Fruit fly (Drosophila melanogaster): Measurements from ENCODE around the gene dpr2.

dpr2 gene

DNA sequence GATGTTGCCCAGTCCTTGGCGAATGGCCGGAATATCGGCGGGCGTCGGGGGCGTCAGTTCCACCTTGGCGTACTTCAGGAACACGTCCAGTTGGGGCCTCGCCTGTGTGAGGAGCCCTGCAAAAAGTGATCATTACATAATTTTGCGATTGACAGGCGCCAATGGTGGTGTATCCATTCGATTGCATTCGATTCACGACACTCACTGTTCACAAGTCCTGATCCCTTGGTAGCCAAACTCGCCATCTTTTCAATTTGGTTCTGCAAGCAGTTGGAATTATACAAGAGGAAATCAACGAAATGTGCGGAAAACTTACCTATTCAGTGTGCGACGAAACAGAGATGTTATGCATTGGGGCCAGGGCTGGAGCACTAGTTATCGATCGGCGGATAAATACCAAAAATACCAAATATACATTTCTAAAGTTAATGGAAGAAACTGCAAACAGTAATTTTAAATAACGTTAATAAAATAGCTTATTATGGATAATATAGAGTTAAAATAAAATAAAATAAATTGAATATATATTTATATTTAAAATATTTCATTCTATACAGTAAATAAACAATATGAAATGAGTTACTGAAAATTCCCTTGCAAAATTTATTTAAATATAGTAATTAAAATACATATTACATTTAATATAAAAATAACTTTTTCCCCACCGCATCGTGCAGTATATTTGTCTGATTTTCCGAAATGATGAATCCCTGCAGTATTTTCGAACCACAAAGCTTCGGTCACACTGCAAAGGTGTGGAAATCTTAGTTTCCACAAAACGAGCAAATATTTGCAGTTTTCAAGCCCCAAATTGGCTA, 12.3 kb upstream of the dpr2 start, which contains the start of the genes ATPsynG and SCAR:
Gene ATPsynG, minus strand, starts transcription at position 354 of the 818 bp plus-strand sequence.
Gene SCAR, plus strand, starts transcription at position 727 of the 818 bp plus-strand sequence.
- TF ChIP-seq Crg-1 (GFP tag; optimal IDR thresholded peaks at IDR 0.05) = no peak
- no peak for TF ChIP-seq pad (GFP tag; optimal IDR thresholded peaks at IDR 0.05)
- TF ChIP-seq toe (GFP tag; optimal IDR thresholded peaks at IDR 0.05) = no peak
- TF ChIP-seq CG5204 (GFP tag; optimal IDR thresholded peaks at IDR 0.05) = no peak
- TF ChIP-seq CG7101 (tag; optimal IDR thresholded peaks at IDR 0.05) = no peak
- no peak for TF ChIP-seq cic (GFP tag; optimal IDR thresholded peaks at IDR 0.05)
- no peak for TF ChIP-seq CG11617 (GFP tag; optimal IDR thresholded peaks at IDR 0.05)
- TF ChIP-seq Mnt (GFP tag; optimal IDR thresholded peaks at IDR 0.05) = no peak
- no peak for TF ChIP-seq ovo (GFP tag; optimal IDR thresholded peaks at IDR 0.05)
- TF ChIP-seq tj (GFP tag; optimal IDR thresholded peaks at IDR 0.05) = no peak
- TF ChIP-seq CG14711 (tag; optimal IDR thresholded peaks at IDR 0.05) = no peak
- TF ChIP-seq CG33017 (tag; optimal IDR thresholded peaks at IDR 0.05) = no peak
- TF ChIP-seq kay (GFP tag; ENCODE audit: borderline replicate concordance) = no peak

DNA sequence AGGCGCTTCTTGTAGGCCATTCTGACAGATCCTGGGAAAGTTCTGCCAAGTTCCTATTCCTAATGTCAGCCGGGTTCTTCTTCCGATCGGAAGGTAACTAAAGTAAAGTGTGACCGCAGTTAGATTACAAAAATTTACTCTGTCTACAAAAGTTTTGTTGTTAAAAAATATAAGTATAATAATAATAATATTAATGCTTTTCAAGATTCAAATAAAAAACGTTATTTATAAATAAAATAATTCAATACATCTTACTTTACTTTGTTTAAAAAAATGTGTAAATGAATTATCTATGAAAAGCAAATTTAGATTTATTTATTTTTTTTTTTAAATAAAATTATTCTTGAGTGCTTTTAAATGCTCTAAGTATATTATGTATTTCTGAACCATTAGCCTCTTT, 11.2 kb upstream of the dpr2 start, which contains the start of gene abo:
Gene abo, minus strand, starts transcription at position 101 of the 400 bp plus-strand sequence.
- no peak for TF ChIP-seq kay (GFP tag; ENCODE audit: borderline replicate concordance)
- TF ChIP-seq Clk (GFP tag; optimal IDR thresholded peaks at IDR 0.05) = no peak
- TF ChIP-seq Crg-1 (GFP tag; optimal IDR thresholded peaks at IDR 0.05) = no peak
- no peak for TF ChIP-seq CG12768 (GFP tag; optimal IDR thresholded peaks at IDR 0.05)

DNA sequence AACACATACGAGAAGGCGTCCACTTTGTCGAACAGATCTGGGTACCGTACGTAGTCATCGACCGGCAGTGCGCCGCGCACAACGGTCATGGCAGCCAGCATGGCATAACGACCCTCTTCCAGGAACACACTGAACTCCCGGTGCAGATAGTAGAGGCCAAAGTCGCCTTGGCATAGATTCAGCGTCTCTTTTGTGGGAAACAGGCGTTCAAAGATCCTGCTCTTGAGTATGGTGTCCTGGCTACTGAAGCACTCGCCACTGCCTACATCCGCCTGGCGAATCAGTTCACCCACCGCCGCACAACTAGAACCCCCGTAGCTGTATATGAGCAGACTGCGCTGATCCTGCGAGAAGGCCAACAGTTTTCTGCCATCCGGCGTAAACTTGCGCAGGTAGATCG, 10.7 kb upstream of the dpr2 start:
- TF ChIP-seq cnc (optimal IDR thresholded peaks at IDR 0.05) = no peak
- no peak for TF ChIP-seq CG12768 (GFP tag; optimal IDR thresholded peaks at IDR 0.05)

DNA sequence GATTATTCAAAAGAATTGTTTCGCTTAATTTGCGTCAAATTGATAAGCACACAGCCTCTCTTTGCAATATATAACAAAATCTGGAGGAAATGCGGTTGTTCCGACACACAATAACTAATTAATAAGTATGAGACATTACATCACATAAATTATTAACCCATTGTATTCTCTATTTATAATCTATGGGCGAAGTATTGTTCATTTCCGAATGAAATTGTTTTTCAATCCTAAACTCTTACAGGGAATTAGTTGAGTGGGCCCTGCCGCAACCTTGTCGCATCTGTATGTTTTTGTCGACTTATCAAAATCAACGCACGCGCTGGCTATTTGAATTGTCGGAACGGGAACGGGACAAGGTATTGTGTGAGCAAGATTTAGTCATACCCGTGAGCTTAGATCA, 8.3 kb upstream of the dpr2 start, which contains the start of gene CG16743:
Gene CG16743, plus strand, starts transcription at position 57 of the 400 bp plus-strand sequence.
- TF ChIP-seq CG1620 (GFP tag; optimal IDR thresholded peaks at IDR 0.05) (no peak), cic (GFP tag; optimal IDR thresholded peaks at IDR 0.05) (no peak), tj (GFP tag; optimal IDR thresholded peaks at IDR 0.05) (peak; percentile 40), Mnt (GFP tag; optimal IDR thresholded peaks at IDR 0.05) (peak; percentile 31), CG33017 (tag; optimal IDR thresholded peaks at IDR 0.05) (peak; percentile 63), CG7101 (tag; optimal IDR thresholded peaks at IDR 0.05) (peak; percentile 31), CG14711 (tag; optimal IDR thresholded peaks at IDR 0.05) (peak; percentile 54)

DNA sequence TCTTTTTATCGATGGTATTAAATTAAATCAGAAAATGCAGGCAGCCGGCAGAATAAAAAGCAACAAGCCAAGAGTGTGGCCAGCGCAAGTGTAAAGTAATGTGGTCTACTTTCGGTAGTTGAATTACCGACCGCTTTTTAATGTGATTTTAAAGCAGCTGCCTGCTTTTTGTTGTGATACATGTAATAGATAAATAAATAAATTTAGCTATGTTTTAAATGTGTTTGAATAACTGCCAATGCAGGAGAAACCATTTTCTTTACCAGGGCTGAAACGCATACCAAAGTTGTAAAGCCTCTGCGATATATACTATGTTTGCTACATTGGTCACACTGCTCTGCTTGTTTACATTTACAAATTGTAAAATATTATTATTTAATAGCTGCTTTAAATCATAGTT, 6.2 kb upstream of the dpr2 start, which contains the start of the genes Tmem214 and YL-1:
Gene Tmem214, minus strand, starts transcription at position 142 of the 400 bp plus-strand sequence.
Gene YL-1, plus strand, starts transcription at position 310 of the 400 bp plus-strand sequence.
- TF ChIP-seq Mnt (GFP tag; optimal IDR thresholded peaks at IDR 0.05) (peak; percentile 39), CG14711 (tag; optimal IDR thresholded peaks at IDR 0.05) (peak; percentile 37), Crg-1 (GFP tag; optimal IDR thresholded peaks at IDR 0.05) (peak; percentile 36), CG7101 (tag; optimal IDR thresholded peaks at IDR 0.05) (peak; percentile 9), ovo (GFP tag; optimal IDR thresholded peaks at IDR 0.05) (no peak), pad (GFP tag; optimal IDR thresholded peaks at IDR 0.05) (peak; percentile 28), bab1 (GFP tag; optimal IDR thresholded peaks at IDR 0.05) (peak; percentile 62), cic (GFP tag; optimal IDR thresholded peaks at IDR 0.05) (peak; percentile 25), CG11617 (GFP tag; optimal IDR thresholded peaks at IDR 0.05) (peak; percentile 40), CG5204 (GFP tag; optimal IDR thresholded peaks at IDR 0.05) (no peak), CG1620 (GFP tag; optimal IDR thresholded peaks at IDR 0.05) (peak; percentile 22)

DNA sequence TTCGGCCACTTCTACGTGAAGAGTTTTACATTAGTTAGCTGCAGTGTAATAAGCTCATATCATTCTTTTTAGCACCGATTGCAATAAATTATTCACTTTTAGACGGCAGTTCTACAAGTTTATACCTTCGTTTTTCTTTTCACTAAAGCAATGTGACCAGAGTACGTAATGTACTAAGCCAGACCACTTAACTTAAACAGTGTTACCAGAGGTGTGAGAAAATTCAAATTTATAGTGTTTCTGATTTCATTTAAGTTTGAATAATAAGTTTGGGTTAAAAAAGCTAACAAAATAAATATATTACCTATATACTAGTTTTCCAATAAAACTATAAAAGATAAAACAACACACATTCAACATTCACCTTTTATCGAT, 4.0 kb upstream of the dpr2 start:
- TF ChIP-seq CG14711 (tag; optimal IDR thresholded peaks at IDR 0.05) (no peak), cic (GFP tag; optimal IDR thresholded peaks at IDR 0.05) (no peak), CG7045 (GFP tag; optimal IDR thresholded peaks at IDR 0.05) (no peak), CG7101 (tag; optimal IDR thresholded peaks at IDR 0.05) (no peak), Mnt (GFP tag; optimal IDR thresholded peaks at IDR 0.05) (no peak), CG1620 (GFP tag; optimal IDR thresholded peaks at IDR 0.05) (no peak), toe (GFP tag; optimal IDR thresholded peaks at IDR 0.05) (no peak), CG5204 (GFP tag; optimal IDR thresholded peaks at IDR 0.05) (no peak), kay (GFP tag; ENCODE audit: borderline replicate concordance) (no peak), bab1 (GFP tag; optimal IDR thresholded peaks at IDR 0.05) (no peak)

DNA sequence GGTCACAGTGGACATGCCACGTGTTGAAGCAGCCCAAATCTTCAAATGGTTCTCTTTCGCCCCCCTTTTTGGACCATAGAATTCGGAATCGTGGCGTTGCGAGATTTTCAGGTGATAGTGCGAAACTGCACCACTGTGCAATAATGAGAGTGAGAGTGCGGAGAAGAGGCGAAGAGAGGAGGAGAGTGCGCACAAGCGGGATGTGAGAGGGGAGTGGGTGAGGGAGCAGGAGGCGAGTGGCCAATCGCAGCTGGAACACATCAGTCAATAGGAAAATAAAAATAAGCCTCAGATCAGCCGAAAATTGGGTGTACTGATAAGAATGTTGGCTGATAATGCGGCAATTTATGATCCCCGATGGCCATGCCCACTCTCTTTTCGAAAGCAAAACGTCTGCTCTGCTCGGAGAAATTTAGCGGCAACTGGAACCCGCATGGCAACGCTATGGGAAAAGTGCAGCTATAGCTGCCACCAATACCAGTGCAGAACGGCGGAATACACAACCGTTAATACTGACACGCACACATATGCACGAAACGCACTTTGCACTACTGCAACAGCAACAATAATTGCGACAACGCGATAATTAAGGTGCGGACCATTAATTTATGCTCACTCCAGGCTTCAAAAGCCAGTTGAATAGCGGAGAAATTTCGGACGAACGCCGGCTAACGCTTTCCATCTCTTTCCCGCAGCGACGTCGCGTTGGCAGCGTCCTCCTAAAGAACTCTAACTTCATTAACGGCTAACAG, 3.5 kb upstream of the dpr2 start:
- TF ChIP-seq tj (GFP tag; optimal IDR thresholded peaks at IDR 0.05) (peak; percentile 72), Hr96 (GFP tag; optimal IDR thresholded peaks at IDR 0.05) (no peak), CG7101 (tag; optimal IDR thresholded peaks at IDR 0.05) (peak; percentile 1), CG14711 (tag; optimal IDR thresholded peaks at IDR 0.05) (no peak), CG11617 (GFP tag; optimal IDR thresholded peaks at IDR 0.05) (peak; percentile 29), Clk (GFP tag; optimal IDR thresholded peaks at IDR 0.05) (no peak), CG7045 (GFP tag; optimal IDR thresholded peaks at IDR 0.05) (no peak), CG12768 (GFP tag; optimal IDR thresholded peaks at IDR 0.05) (peak; percentile 86), kay (GFP tag; ENCODE audit: borderline replicate concordance) (no peak), CG1620 (GFP tag; optimal IDR thresholded peaks at IDR 0.05) (no peak), CG33017 (tag; optimal IDR thresholded peaks at IDR 0.05) (no peak), cnc (optimal IDR thresholded peaks at IDR 0.05) (no peak), CG5204 (GFP tag; optimal IDR thresholded peaks at IDR 0.05) (no peak), bab1 (GFP tag; optimal IDR thresholded peaks at IDR 0.05) (no peak), pad (GFP tag; optimal IDR thresholded peaks at IDR 0.05) (peak; percentile 85), toe (GFP tag; optimal IDR thresholded peaks at IDR 0.05) (no peak), ovo (GFP tag; optimal IDR thresholded peaks at IDR 0.05) (peak; percentile 75), Mnt (GFP tag; optimal IDR thresholded peaks at IDR 0.05) (peak; percentile 51), cic (GFP tag; optimal IDR thresholded peaks at IDR 0.05) (peak; percentile 63), Crg-1 (GFP tag; optimal IDR thresholded peaks at IDR 0.05) (no peak)

Measured in whole organism, adult.